Worm (Caenorhabditis elegans) whole organism, L2 larva: ENCODE results near the gene math-33.

Source experiments
- ama-1 ChIP-seq: fragments of 150-350 bp; optimal IDR thresholded peaks from 2 replicates; lab custom pipeline; 2018; ENCODE audit warnings: inconsistent platforms
- egl-27 ChIP-seq: sonication (generic microtip); optimal IDR thresholded peaks from 3 replicates; lab custom pipeline; 2017; ENCODE audit warnings: missing biosample characterization, missing genetic modification reagents, missing genetic modification characterization
- elt-3 ChIP-seq: sonication (generic microtip); optimal IDR thresholded peaks from 2 replicates; lab custom pipeline; 2017; ENCODE audit warnings: missing biosample characterization, missing genetic modification characterization
- lin-39 ChIP-seq: fragments of 150-350 bp; optimal IDR thresholded peaks from 2 replicates; lab custom pipeline; 2014; ENCODE audit warnings: missing biosample characterization, missing genetic modification reagents, missing genetic modification characterization
- mdl-1 ChIP-seq, 2 experiments: fragments of 150-350 bp in 1 of 2; sonication (generic microtip) in 1 of 2; optimal IDR thresholded peaks; 2 replicates each; lab custom pipeline; 2017; ENCODE audit warnings: missing biosample characterization in 2 of 2, missing genetic modification characterization in 2 of 2
- nhr-12 ChIP-seq: fragments of 150-350 bp; optimal IDR thresholded peaks from 2 replicates; lab custom pipeline; 2014; ENCODE audit warnings: missing biosample characterization, missing genetic modification characterization
- skn-1 ChIP-seq: sonication (generic microtip); optimal IDR thresholded peaks from 2 replicates; lab custom pipeline; 2017; ENCODE audit warnings: missing biosample characterization, missing genetic modification characterization

- TF ChIP-seq nhr-12 (tag; lab: Kevin White, UChicago) (no peak), egl-27 (no peak), ama-1 (lab: Kevin White, UChicago) (no peak), skn-1 (no peak), mdl-1 (tag; optimal IDR thresholded peaks at IDR 0.05; lab: Kevin White, UChicago) (no peak), elt-3 (no peak), lin-39 (tag; lab: Kevin White, UChicago) (no peak)
Observed at ce11 chrV:11074448-11074847, 39.3 kb upstream of the math-33 start, which contains the start of gene act-3.
